Fruit fly (Drosophila melanogaster): ENCODE data around the gene sturkopf.

The sturkopf gene

dm6 chr3L:1302234-1302949, 10.8 kb downstream of the sturkopf start, which contains the start of the genes Rac1 and Acat2 (continued):
- TF ChIP-seq Dref (GFP tag; IDR thresholded peaks at IDR 0.05) (no peak), CG34224 (GFP tag; IDR thresholded peaks at IDR 0.05; ENCODE audit: partially characterized antibody) (no peak), CG1792 (GFP tag; optimal IDR thresholded peaks at IDR 0.05) (no peak), en (GFP tag; optimal IDR thresholded peaks at IDR 0.05) (no peak), gsb (GFP tag; IDR thresholded peaks at IDR 0.05) (no peak), CG7372 (GFP tag; IDR thresholded peaks at IDR 0.05) (no peak), Rx (GFP tag; IDR thresholded peaks at IDR 0.05) (no peak), CG9727 (GFP tag; optimal IDR thresholded peaks at IDR 0.05) (peak; percentile 28), CG14710 (tag; optimal IDR thresholded peaks at IDR 0.05) (peak; percentile 76), C15 (GFP tag; IDR thresholded peaks at IDR 0.05) (no peak), nerfin-1 (tag; optimal IDR thresholded peaks at IDR 0.05) (no peak), yki (optimal IDR thresholded peaks at IDR 0.05) (no peak), hb (GFP tag; IDR thresholded peaks at IDR 0.05; ENCODE audit: partially characterized antibody) (no peak; the same call in 2 of the 3 replicates), org-1 (GFP tag; optimal IDR thresholded peaks at IDR 0.05) (no peak), chm (GFP tag; IDR thresholded peaks at IDR 0.05) (no peak), Side (GFP tag; optimal IDR thresholded peaks at IDR 0.05) (no peak), CG12659 (GFP tag; optimal IDR thresholded peaks at IDR 0.05) (peak; percentile 72), CG3163 (GFP tag; optimal IDR thresholded peaks at IDR 0.05) (no peak), inv (GFP tag; IDR thresholded peaks at IDR 0.05; ENCODE audit: partially characterized antibody) (no peak), Lhr (GFP tag; optimal IDR thresholded peaks at IDR 0.05) (peak; percentile 72), gt (GFP tag; IDR thresholded peaks at IDR 0.05) (no peak), Opbp (GFP tag; IDR thresholded peaks at IDR 0.05; ENCODE audit: partially characterized antibody) (0 out of 3 replicates have a peak, but pooled peaks have one; percentile 16), ash1 (GFP tag; optimal IDR thresholded peaks at IDR 0.05) (no peak), abd-A (tag; optimal IDR thresholded peaks at IDR 0.05) (no peak), CG17186 (GFP tag; optimal IDR thresholded peaks at IDR 0.05) (peak; percentile 47), CG13775 (GFP tag; optimal IDR thresholded peaks at IDR 0.05) (no peak), CG32767 (GFP tag; IDR thresholded peaks at IDR 0.05) (no peak), pan (optimal IDR thresholded peaks at IDR 0.05) (no peak), pan (GFP tag; optimal IDR thresholded peaks at IDR 0.05 in 1 of 2, IDR thresholded peaks at IDR 0.05 in 1 of 2) (no peak), Hr78 (GFP tag; optimal IDR thresholded peaks at IDR 0.05) (no peak), sens (GFP tag) (peak; percentile 76), bsh (GFP tag; optimal IDR thresholded peaks at IDR 0.05) (no peak), HLHmδ (GFP tag; optimal IDR thresholded peaks at IDR 0.05) (no peak), Gug (GFP tag; IDR thresholded peaks at IDR 0.05) (no peak), kni (GFP tag; optimal IDR thresholded peaks at IDR 0.05) (no peak), ato (GFP tag; IDR thresholded peaks at IDR 0.05; ENCODE audit: partially characterized antibody) (no peak), klu (GFP tag; IDR thresholded peaks at IDR 0.05) (no peak), CG33213 (GFP tag; optimal IDR thresholded peaks at IDR 0.05) (peak; percentile 7), CG30403 (GFP tag; optimal IDR thresholded peaks at IDR 0.05) (no peak), CG8478 (optimal IDR thresholded peaks at IDR 0.05) (no peak), Aef1 (GFP tag; IDR thresholded peaks at IDR 0.05) (no peak), Stat92E (GFP tag; optimal IDR thresholded peaks at IDR 0.05) (no peak), CG17912 (GFP tag; optimal IDR thresholded peaks at IDR 0.05) (no peak), br (optimal IDR thresholded peaks at IDR 0.05) (no peak), ro (GFP tag; IDR thresholded peaks at IDR 0.05) (no peak), ham (GFP tag; IDR thresholded peaks at IDR 0.05) (no peak), otp (GFP tag; IDR thresholded peaks at IDR 0.05) (no peak), CG15601 (tag; optimal IDR thresholded peaks at IDR 0.05) (peak; percentile 17), lov (optimal IDR thresholded peaks at IDR 0.05) (no peak), lov (GFP tag; IDR thresholded peaks at IDR 0.05) (no peak), esg (GFP tag; conservative IDR thresholded peaks at IDR 0.05) (no peak)

Measured in whole organism, embryonic.